Fruit fly (Drosophila melanogaster) whole organism, embryonic: ENCODE measurements around the gene CG14341.
A peak's percentile ranks its signal among the peaks of the same experiment; 100 is the strongest.

ENCODE experiments used
- Atf-2 ChIP-seq: fragments of 200-800 bp; sonication (Bioruptor generic); optimal IDR thresholded peaks from 2 replicates; lab custom pipeline; 2016; ENCODE audit warnings: missing biosample characterization, missing genetic modification characterization
- CG10147 ChIP-seq: fragments of 200-800 bp; sonication (Bioruptor generic); optimal IDR thresholded peaks from 2 replicates; lab custom pipeline; 2019; ENCODE audit warnings: missing biosample characterization, mild to moderate bottlenecking, missing genetic modification characterization, moderate library complexity
- CG10959 ChIP-seq: fragments of 200-800 bp; sonication (Bioruptor generic); IDR thresholded peaks from 2 replicates; pipeline ENCODE4 v1.3.6; 2022; ENCODE audit warnings: missing biosample characterization, missing genetic modification characterization
- CG10979 ChIP-seq: fragments of 200-800 bp; sonication (Bioruptor generic); optimal IDR thresholded peaks from 2 replicates; lab custom pipeline; 2018; ENCODE audit warnings: missing biosample characterization, mild to moderate bottlenecking, missing genetic modification characterization, moderate library complexity
- CG11504 ChIP-seq: fragments of 200-800 bp; sonication (Bioruptor generic); optimal IDR thresholded peaks from 3 replicates; lab custom pipeline; 2019; ENCODE audit warnings: missing biosample characterization, mild to moderate bottlenecking, missing genetic modification characterization, moderate library complexity
- CG12071 ChIP-seq: fragments of 200-800 bp; sonication (Bioruptor generic); optimal IDR thresholded peaks from 3 replicates; lab custom pipeline; 2018; ENCODE audit warnings: missing biosample characterization, mild to moderate bottlenecking, missing genetic modification characterization
- CG12155 ChIP-seq: fragments of 200-800 bp; sonication (Bioruptor generic); optimal IDR thresholded peaks from 3 replicates; lab custom pipeline; 2016; ENCODE audit warnings: missing biosample characterization, missing genetic modification characterization
- CG1233 ChIP-seq: fragments of 200-800 bp; sonication (Bioruptor generic); optimal IDR thresholded peaks from 4 replicates; lab custom pipeline; 2018; ENCODE audit warnings: missing biosample characterization, mild to moderate bottlenecking, missing genetic modification characterization
- CG13296 ChIP-seq: fragments of 200-800 bp; sonication (Bioruptor generic); optimal IDR thresholded peaks from 3 replicates; lab custom pipeline; 2018; ENCODE audit warnings: missing biosample characterization, mild to moderate bottlenecking, missing genetic modification characterization
- CG14441 ChIP-seq: fragments of 200-800 bp; sonication (Bioruptor generic); IDR thresholded peaks from 2 replicates; pipeline ENCODE4 v1.3.6; 2022; ENCODE audit warnings: missing biosample characterization, missing genetic modification characterization
- CG16813 ChIP-seq: fragments of 200-800 bp; sonication (Bioruptor generic); IDR thresholded peaks from 3 replicates; pipeline ENCODE4 v1.3.6; 2022; ENCODE audit warnings: missing biosample characterization, missing genetic modification characterization; ENCODE audit not compliant: partially characterized antibody
- CG16863 ChIP-seq: fragments of 200-800 bp; sonication (Bioruptor generic); optimal IDR thresholded peaks from 3 replicates; lab custom pipeline; 2016; ENCODE audit warnings: missing biosample characterization, missing genetic modification characterization
- CG1832 ChIP-seq: fragments of 200-800 bp; sonication (Bioruptor generic); optimal IDR thresholded peaks from 2 replicates; lab custom pipeline; 2017; ENCODE audit warnings: missing biosample characterization, mild to moderate bottlenecking, missing genetic modification characterization, inconsistent platforms
- CG18476 ChIP-seq: fragments of 200-800 bp; sonication (Bioruptor generic); optimal IDR thresholded peaks from 2 replicates; lab custom pipeline; 2016; ENCODE audit warnings: missing biosample characterization, mild to moderate bottlenecking, missing genetic modification characterization
- CG2712 ChIP-seq: fragments of 200-800 bp; optimal IDR thresholded peaks from 3 replicates; lab custom pipeline; 2019; ENCODE audit warnings: missing biosample characterization, mild to moderate bottlenecking, missing genetic modification characterization, moderate library complexity
- CG30403 ChIP-seq: fragments of 200-800 bp; sonication (Bioruptor generic); optimal IDR thresholded peaks from 3 replicates; lab custom pipeline; 2016; ENCODE audit warnings: missing biosample characterization, missing genetic modification characterization
- CG31365 ChIP-seq: fragments of 200-800 bp; sonication (Bioruptor generic); optimal IDR thresholded peaks from 2 replicates; lab custom pipeline; 2018; ENCODE audit warnings: missing biosample characterization, mild to moderate bottlenecking, missing genetic modification characterization
- CG32532 ChIP-seq: fragments of 200-800 bp; sonication (Bioruptor generic); IDR thresholded peaks from 2 replicates; pipeline ENCODE4 v1.3.6; 2022; ENCODE audit warnings: missing biosample characterization, missing genetic modification characterization
- CG34422 ChIP-seq: fragments of 200-800 bp; sonication (Bioruptor generic); IDR thresholded peaks from 3 replicates; pipeline ENCODE4 v1.3.6; 2022; ENCODE audit warnings: missing biosample characterization, missing genetic modification characterization
- CG6254 ChIP-seq: fragments of 200-800 bp; sonication (Bioruptor generic); optimal IDR thresholded peaks from 3 replicates; lab custom pipeline; 2017; ENCODE audit warnings: mild to moderate bottlenecking, missing biosample characterization, missing genetic modification reagents, missing genetic modification characterization
- CG6791 ChIP-seq: fragments of 200-800 bp; sonication (Bioruptor generic); IDR thresholded peaks from 3 replicates; pipeline ENCODE4 v1.3.6; 2022; ENCODE audit warnings: missing biosample characterization, missing genetic modification characterization; ENCODE audit not compliant: partially characterized antibody
- CG7839 ChIP-seq: fragments of 200-800 bp; sonication (Bioruptor generic); optimal IDR thresholded peaks from 3 replicates; lab custom pipeline; 2018; ENCODE audit warnings: missing biosample characterization, mild to moderate bottlenecking, missing genetic modification characterization, moderate library complexity
- CrebB ChIP-seq: fragments of 200-800 bp; sonication (Bioruptor generic); optimal IDR thresholded peaks from 3 replicates; lab custom pipeline; 2018; ENCODE audit warnings: missing biosample characterization, mild to moderate bottlenecking, missing genetic modification characterization
- Dref ChIP-seq: fragments of 200-800 bp; sonication (Bioruptor generic); IDR thresholded peaks from 2 replicates; pipeline ENCODE4 v1.3.6; 2022; ENCODE audit warnings: missing biosample characterization, missing genetic modification characterization
- Ets97D ChIP-seq: fragments of 200-800 bp; sonication (Bioruptor generic); optimal IDR thresholded peaks from 3 replicates; lab custom pipeline; 2016; ENCODE audit warnings: missing biosample characterization, missing genetic modification characterization
- Hr3 ChIP-seq: fragments of 200-800 bp; sonication (Bioruptor generic); optimal IDR thresholded peaks from 3 replicates; lab custom pipeline; 2016; ENCODE audit warnings: missing biosample characterization, missing genetic modification characterization
- Max ChIP-seq: fragments of 200-800 bp; sonication (Bioruptor generic); optimal IDR thresholded peaks from 2 replicates; lab custom pipeline; 2016; ENCODE audit warnings: missing biosample characterization, mild to moderate bottlenecking, missing genetic modification characterization
- Mes4 ChIP-seq: fragments of 200-800 bp; sonication (Bioruptor generic); optimal IDR thresholded peaks from 2 replicates; lab custom pipeline; 2016; ENCODE audit warnings: missing biosample characterization, missing genetic modification characterization
- Scr ChIP-seq: fragments of 200-800 bp; sonication (Bioruptor generic); IDR thresholded peaks from 2 replicates; pipeline ENCODE4 v1.3.6; 2022; ENCODE audit warnings: missing biosample characterization, missing genetic modification characterization; ENCODE audit not compliant: partially characterized antibody
- Sox100B ChIP-seq: fragments of 200-800 bp; sonication (Bioruptor generic); optimal IDR thresholded peaks from 3 replicates; lab custom pipeline; 2018; ENCODE audit warnings: missing biosample characterization, mild to moderate bottlenecking, missing genetic modification characterization
- Spps ChIP-seq: fragments of 200-800 bp; sonication (Bioruptor generic); optimal IDR thresholded peaks from 2 replicates; lab custom pipeline; 2018; ENCODE audit warnings: missing biosample characterization, mild to moderate bottlenecking, missing genetic modification characterization
- Ssrp ChIP-seq: fragments of 200-800 bp; sonication (Bioruptor generic); optimal IDR thresholded peaks from 2 replicates; lab custom pipeline; 2018; ENCODE audit warnings: missing biosample characterization, mild to moderate bottlenecking, missing genetic modification characterization, moderate library complexity
- ash1 ChIP-seq: fragments of 200-800 bp; sonication (Bioruptor generic); optimal IDR thresholded peaks from 2 replicates; lab custom pipeline; 2018; ENCODE audit warnings: missing biosample characterization, mild to moderate bottlenecking, missing genetic modification characterization
- bcd ChIP-seq: fragments of 200-800 bp; sonication (Bioruptor generic); optimal IDR thresholded peaks from 2 replicates; lab custom pipeline; 2017; ENCODE audit warnings: missing biosample characterization, mild to moderate bottlenecking, missing genetic modification characterization
- cato ChIP-seq: fragments of 200-800 bp; sonication (Bioruptor generic); optimal IDR thresholded peaks from 2 replicates; lab custom pipeline; 2016; ENCODE audit warnings: missing biosample characterization, missing genetic modification characterization, borderline replicate concordance
- caup ChIP-seq: fragments of 200-800 bp; sonication (Bioruptor generic); optimal IDR thresholded peaks from 3 replicates; lab custom pipeline; 2017; ENCODE audit warnings: missing biosample characterization, mild to moderate bottlenecking, missing genetic modification characterization, moderate library complexity; ENCODE audit not compliant: severe bottlenecking
- crc ChIP-seq: fragments of 200-800 bp; sonication (Bioruptor generic); optimal IDR thresholded peaks from 2 replicates; lab custom pipeline; 2016; ENCODE audit warnings: missing biosample characterization, missing genetic modification characterization
- dan ChIP-seq: fragments of 200-800 bp; sonication (Bioruptor generic); IDR thresholded peaks from 2 replicates; pipeline ENCODE4 v1.3.6; 2022; ENCODE audit warnings: missing biosample characterization, missing genetic modification characterization
- fd102C ChIP-seq: fragments of 200-800 bp; sonication (Bioruptor generic); optimal IDR thresholded peaks from 2 replicates; lab custom pipeline; 2018; ENCODE audit warnings: missing biosample characterization, mild to moderate bottlenecking, missing genetic modification characterization, moderate library complexity
- fd96Cb ChIP-seq: fragments of 200-800 bp; sonication (Bioruptor generic); optimal IDR thresholded peaks from 2 replicates; lab custom pipeline; 2018; ENCODE audit warnings: missing biosample characterization, mild to moderate bottlenecking, missing genetic modification characterization, moderate library complexity
- gcm2 ChIP-seq: fragments of 200-800 bp; sonication (Bioruptor generic); optimal IDR thresholded peaks from 2 replicates; lab custom pipeline; 2016; ENCODE audit warnings: missing biosample characterization, missing genetic modification characterization
- ken ChIP-seq: fragments of 200-800 bp; sonication (Bioruptor generic); IDR thresholded peaks from 3 replicates; pipeline ENCODE4 v1.3.6; 2022; ENCODE audit warnings: missing biosample characterization, missing genetic modification characterization
- klu ChIP-seq: fragments of 200-800 bp; sonication (Bioruptor generic); IDR thresholded peaks from 2 replicates; pipeline ENCODE4 v1.3.6; 2022; ENCODE audit warnings: missing biosample characterization, missing genetic modification characterization
- luna ChIP-seq: fragments of 200-800 bp; sonication (Bioruptor generic); optimal IDR thresholded peaks from 2 replicates; lab custom pipeline; 2016; ENCODE audit warnings: missing biosample characterization, missing genetic modification characterization
- nau ChIP-seq: fragments of 200-800 bp; sonication (Bioruptor generic); optimal IDR thresholded peaks from 3 replicates; lab custom pipeline; 2017; ENCODE audit warnings: missing biosample characterization, mild to moderate bottlenecking, missing genetic modification characterization, missing genetic modification reagents
- slbo ChIP-seq: fragments of 200-800 bp; sonication (Bioruptor generic); IDR thresholded peaks from 2 replicates; pipeline ENCODE4 v1.3.6; 2022; ENCODE audit warnings: missing biosample characterization, missing genetic modification characterization
- so ChIP-seq: fragments of 200-800 bp; sonication (Bioruptor generic); IDR thresholded peaks from 3 replicates; pipeline ENCODE4 v1.3.6; 2022; ENCODE audit warnings: missing biosample characterization, missing genetic modification characterization
- sob ChIP-seq: fragments of 200-800 bp; sonication (Bioruptor generic); IDR thresholded peaks from 2 replicates; pipeline ENCODE4 v1.3.6; 2022; ENCODE audit warnings: missing biosample characterization, missing genetic modification characterization
- sqz ChIP-seq: fragments of 200-800 bp; sonication (Bioruptor generic); optimal IDR thresholded peaks from 3 replicates; lab custom pipeline; 2018; ENCODE audit warnings: missing biosample characterization, mild to moderate bottlenecking, missing genetic modification characterization
- tio ChIP-seq: fragments of 200-800 bp; sonication (Bioruptor generic); optimal IDR thresholded peaks from 2 replicates; lab custom pipeline; 2017; ENCODE audit warnings: missing biosample characterization, missing genetic modification characterization, inconsistent platforms
- tup ChIP-seq: fragments of 200-800 bp; sonication (Bioruptor generic); optimal IDR thresholded peaks from 2 replicates; lab custom pipeline; 2016; ENCODE audit warnings: missing biosample characterization, mild to moderate bottlenecking, missing genetic modification characterization, moderate library complexity

The CG14341 gene

dm6 chr2L:1150554-1150953 is 15.8 kb upstream of the CG14341 start, which contains the start of the genes Tfb4 and Vps29 (continued):
- TF ChIP-seq Scr (GFP tag; lab: Robert Waterston, UW) (peak; percentile 80), crc (GFP tag; lab: Kevin White, UChicago) (peak; percentile 7), cato (GFP tag; lab: Kevin White, UChicago) (no peak), so (GFP tag; lab: Robert Waterston, UW) (no peak), luna (no peak), Dref (GFP tag; lab: Robert Waterston, UW) (peak; percentile 97), CG16863 (GFP tag; lab: Kevin White, UChicago) (peak; percentile 12), CG12071 (GFP tag; lab: Kevin White, UChicago) (no peak), CG10959 (GFP tag; lab: Robert Waterston, UW) (no peak), Spps (tag; lab: Kevin White, UChicago) (no peak), tup (peak; percentile 49), CG16813 (GFP tag; lab: Robert Waterston, UW) (peak; percentile 90), dan (GFP tag; lab: Robert Waterston, UW) (no peak), CG6254 (no peak), CG6791 (peak; percentile 94), CrebB (tag; lab: Kevin White, UChicago) (no peak), ash1 (no peak), caup (no peak), Mes4 (GFP tag; lab: Kevin White, UChicago) (no peak), CG14441 (no peak; the same call in 1 of the 2 replicates), CG13296 (no peak), gcm2 (GFP tag; lab: Kevin White, UChicago) (no peak), CG12155 (GFP tag; lab: Kevin White, UChicago) (peak; percentile 50), CG18476 (GFP tag; lab: Kevin White, UChicago) (no peak), bcd (no peak), tio (GFP tag; lab: Kevin White, UChicago) (no peak), CG10147 (no peak), CG31365 (tag; lab: Kevin White, UChicago) (no peak), CG1233 (no peak), CG10979 (tag; lab: Kevin White, UChicago) (peak; percentile 35), fd102C (GFP tag; lab: Kevin White, UChicago) (no peak), sob (GFP tag; lab: Robert Waterston, UW) (peak; percentile 70), Max (no peak), Ssrp (tag; lab: Kevin White, UChicago) (no peak), ken (GFP tag; lab: Robert Waterston, UW) (peak; percentile 61; the same call in 2 of the 3 replicates), CG32532 (GFP tag; lab: Robert Waterston, UW) (peak; percentile 58), slbo (peak; percentile 69), Sox100B (GFP tag; lab: Kevin White, UChicago) (no peak), CG7839 (tag; lab: Kevin White, UChicago) (no peak), fd96Cb (tag; lab: Kevin White, UChicago) (no peak), sqz (no peak), Ets97D (GFP tag; lab: Kevin White, UChicago) (peak; percentile 40), Hr3 (GFP tag; lab: Kevin White, UChicago) (no peak), CG11504 (tag; lab: Kevin White, UChicago) (no peak), CG30403 (peak; percentile 51), CG2712 (tag; lab: Kevin White, UChicago) (peak; percentile 49), CG1832 (GFP tag; lab: Kevin White, UChicago) (no peak), nau (GFP tag; lab: Kevin White, UChicago) (no peak), Atf-2 (GFP tag; lab: Kevin White, UChicago) (no peak), klu (GFP tag; lab: Robert Waterston, UW) (no peak), CG34422 (peak; percentile 68; the same call in 1 of the 3 replicates)
